Worm (Caenorhabditis elegans): Measurements from ENCODE around the gene Y40A1A.3.

- TF ChIP-seq mdl-1 (tag; optimal IDR thresholded peaks at IDR 0.05) (no peak), F10B5.3 (tag; optimal IDR thresholded peaks at IDR 0.05) (no peak), pha-4 (GFP tag; IDR thresholded peaks at IDR 0.05) (no peak), pha-4 (tag; optimal IDR thresholded peaks at IDR 0.05) (no peak), nhr-6 (tag; optimal IDR thresholded peaks at IDR 0.05) (no peak), nhr-25 (tag; optimal IDR thresholded peaks at IDR 0.05; ENCODE audit: borderline replicate concordance, insufficient read depth) (no peak)
Measured at ce11 chrX:2035172-2035571, 37.3 kb upstream of the Y40A1A.3 start, which contains the start of gene ergi-1.
